Fruit fly (Drosophila melanogaster) S2 (cell line): Measurements from ENCODE around the gene CG43063.

Experiments
- CG8478 ChIP-seq: fragments of >200 bp; optimal IDR thresholded peaks from 2 replicates; lab custom pipeline; 2018
- CTCF ChIP-seq, 2 experiments: fragments of >200 bp; optimal IDR thresholded peaks; 2 replicates each; lab custom pipeline; 2018

DNA sequence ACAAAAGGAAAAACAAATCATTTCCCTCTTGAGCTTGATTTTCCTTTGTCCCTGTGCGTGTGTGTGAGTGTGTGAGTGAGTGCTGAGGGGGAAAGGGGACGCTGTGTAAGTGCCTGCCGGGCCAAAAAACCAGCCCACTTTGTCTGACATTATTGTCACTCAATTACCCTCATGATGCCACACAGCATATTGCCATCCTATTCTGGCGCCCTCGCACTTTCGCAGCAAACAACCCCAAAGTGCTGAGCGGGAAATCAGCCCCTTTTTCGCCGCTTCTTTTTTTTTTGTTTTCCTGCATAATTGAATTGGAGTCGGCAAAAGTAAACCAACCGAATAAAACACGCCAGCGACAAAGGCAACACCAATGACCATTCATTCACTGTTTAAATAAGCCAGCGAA, 10.3 kb upstream of the CG43063 start:
- TF ChIP-seq CG8478 (lab: Kevin White, UChicago) = no peak
- TF ChIP-seq CTCF (optimal IDR thresholded peaks at IDR 0.05; lab: Kevin White, UChicago) = no peak
